Fruit fly (Drosophila melanogaster) whole organism, pupa: ENCODE data around the gene CG5167.

Experiments used
- CG10348 ChIP-seq: fragments of 200-800 bp; sonication (Bioruptor generic); IDR thresholded peaks from 2 replicates; pipeline ENCODE4 v1.3.6; 2022; ENCODE audit warnings: missing biosample characterization, missing genetic modification characterization
- CG12605 ChIP-seq: fragments of 200-800 bp; sonication (Bioruptor generic); IDR thresholded peaks from 2 replicates; pipeline ENCODE4 v1.3.6; 2022; ENCODE audit warnings: missing biosample characterization, missing genetic modification characterization
- CG14655 ChIP-seq: fragments of 200-800 bp; sonication (Bioruptor generic); optimal IDR thresholded peaks from 3 replicates; lab custom pipeline; 2017; ENCODE audit warnings: mild to moderate bottlenecking, missing biosample characterization, missing genetic modification reagents, missing genetic modification characterization
- CG17806 ChIP-seq: fragments of 200-800 bp; sonication (Bioruptor generic); optimal IDR thresholded peaks from 2 replicates; lab custom pipeline; 2018; ENCODE audit warnings: missing biosample characterization, mild to moderate bottlenecking, missing genetic modification characterization, moderate library complexity
- CG32121 ChIP-seq: fragments of 200-800 bp; sonication (Bioruptor generic); IDR thresholded peaks from 2 replicates; pipeline ENCODE4 v1.3.6; 2022; ENCODE audit warnings: missing biosample characterization, missing genetic modification characterization
- CG34367 ChIP-seq: fragments of 200-800 bp; sonication (Bioruptor generic); optimal IDR thresholded peaks from 2 replicates; lab custom pipeline; 2018; ENCODE audit warnings: missing biosample characterization, mild to moderate bottlenecking, missing genetic modification characterization
- CG8159 ChIP-seq: fragments of 200-800 bp; sonication (Bioruptor generic); optimal IDR thresholded peaks from 3 replicates; lab custom pipeline; 2018; ENCODE audit warnings: missing biosample characterization, mild to moderate bottlenecking, missing genetic modification characterization, moderate library complexity
- D1 ChIP-seq: fragments of 200-800 bp; sonication (Bioruptor generic); optimal IDR thresholded peaks from 2 replicates; lab custom pipeline; 2018; ENCODE audit warnings: missing biosample characterization, mild to moderate bottlenecking, missing genetic modification characterization, moderate library complexity
- Ets98B ChIP-seq: fragments of 200-800 bp; sonication (Bioruptor generic); IDR thresholded peaks from 2 replicates; pipeline ENCODE4 v1.3.6; 2022; ENCODE audit warnings: missing biosample characterization, missing genetic modification characterization
- Pif1A ChIP-seq: fragments of 200-800 bp; sonication (Bioruptor generic); optimal IDR thresholded peaks from 3 replicates; lab custom pipeline; 2016; ENCODE audit warnings: missing biosample characterization, missing genetic modification characterization
- Pif1B ChIP-seq: fragments of 200-800 bp; sonication (Bioruptor generic); optimal IDR thresholded peaks from 3 replicates; lab custom pipeline; 2016; ENCODE audit warnings: missing biosample characterization, missing genetic modification characterization
- Snoo ChIP-seq: fragments of 200-800 bp; sonication (Bioruptor generic); optimal IDR thresholded peaks from 3 replicates; lab custom pipeline; 2017; ENCODE audit warnings: missing biosample characterization, mild to moderate bottlenecking, missing genetic modification characterization, inconsistent platforms

- TF ChIP-seq CG32121 (GFP tag; lab: Robert Waterston, UW) (peak; percentile 57; the same call in 1 of the 2 replicates), CG8159 (tag; lab: Kevin White, UChicago) (peak; percentile 63), D1 (tag; lab: Kevin White, UChicago) (peak; percentile 45), Snoo (no peak), Pif1B (GFP tag; lab: Kevin White, UChicago) (peak; percentile 0), CG34367 (tag; lab: Kevin White, UChicago) (no peak), CG12605 (GFP tag; lab: Robert Waterston, UW) (peak; percentile 55), CG14655 (GFP tag; lab: Kevin White, UChicago) (peak; percentile 76), CG17806 (tag; lab: Kevin White, UChicago) (peak; percentile 46), Pif1A (GFP tag; lab: Kevin White, UChicago) (peak; percentile 55), Ets98B (GFP tag; lab: Robert Waterston, UW) (no peak), CG10348 (GFP tag; lab: Robert Waterston, UW) (no peak)
Measured at dm6 chr3R:12442601-12443533, 36.5 kb downstream of the CG5167 start.
